Fruit fly (Drosophila melanogaster) whole organism, embryonic: ENCODE results near the gene mRpS26.

Experiments used
- Aef1 ChIP-seq: fragments of 200-800 bp; sonication (Bioruptor generic); IDR thresholded peaks from 3 replicates; pipeline ENCODE4 v1.3.6; 2022; ENCODE audit warnings: missing biosample characterization, missing genetic modification characterization
- Atf3 ChIP-seq: fragments of 200-800 bp; sonication (Bioruptor generic); optimal IDR thresholded peaks from 3 replicates; lab custom pipeline; 2016; ENCODE audit warnings: missing biosample characterization, missing genetic modification characterization
- Bteb2 ChIP-seq: fragments of 200-800 bp; sonication (Bioruptor generic); optimal IDR thresholded peaks from 2 replicates; lab custom pipeline; 2016; ENCODE audit warnings: missing biosample characterization, missing genetic modification characterization
- CG11456 ChIP-seq: fragments of 200-800 bp; sonication (Bioruptor generic); IDR thresholded peaks from 3 replicates; pipeline ENCODE4 v1.3.6; 2022; ENCODE audit warnings: missing biosample characterization, missing genetic modification characterization
- CG13424 ChIP-seq: fragments of 200-800 bp; sonication (Bioruptor generic); optimal IDR thresholded peaks from 2 replicates; lab custom pipeline; 2019; ENCODE audit warnings: missing biosample characterization, mild to moderate bottlenecking, missing genetic modification characterization, moderate library complexity
- CG15011 ChIP-seq: fragments of 200-800 bp; sonication (Bioruptor generic); optimal IDR thresholded peaks from 3 replicates; lab custom pipeline; 2018; ENCODE audit warnings: missing biosample characterization, mild to moderate bottlenecking, missing genetic modification characterization
- CG15514 ChIP-seq: fragments of 200-800 bp; sonication (Bioruptor generic); optimal IDR thresholded peaks from 3 replicates; lab custom pipeline; 2017; ENCODE audit warnings: missing biosample characterization, missing genetic modification characterization, mild to moderate bottlenecking, moderate library complexity, missing genetic modification reagents
- CG17385 ChIP-seq: fragments of 200-800 bp; sonication (Bioruptor generic); optimal IDR thresholded peaks from 3 replicates; lab custom pipeline; 2018; ENCODE audit warnings: missing biosample characterization, mild to moderate bottlenecking, missing genetic modification characterization
- CG18011 ChIP-seq: fragments of 200-800 bp; sonication (Bioruptor generic); optimal IDR thresholded peaks from 2 replicates; lab custom pipeline; 2017; ENCODE audit warnings: missing biosample characterization, missing genetic modification characterization, mild to moderate bottlenecking, moderate library complexity, missing genotype
- CG18262 ChIP-seq: fragments of 200-800 bp; optimal IDR thresholded peaks from 3 replicates; lab custom pipeline; 2019; ENCODE audit warnings: missing biosample characterization, mild to moderate bottlenecking, missing genetic modification characterization, moderate library complexity
- CG2678 ChIP-seq: fragments of 200-800 bp; sonication (Bioruptor generic); optimal IDR thresholded peaks from 3 replicates; lab custom pipeline; 2019; ENCODE audit warnings: missing biosample characterization, mild to moderate bottlenecking, missing genetic modification characterization, moderate library complexity
- CG2889 ChIP-seq: fragments of 200-800 bp; sonication (Bioruptor generic); IDR thresholded peaks from 3 replicates; pipeline ENCODE4 v1.3.6; 2022; ENCODE audit warnings: missing biosample characterization, missing genetic modification characterization
- CG30403 ChIP-seq: fragments of 200-800 bp; sonication (Bioruptor generic); optimal IDR thresholded peaks from 3 replicates; lab custom pipeline; 2016; ENCODE audit warnings: missing biosample characterization, missing genetic modification characterization
- CG30431 ChIP-seq: fragments of 200-800 bp; sonication (Bioruptor generic); optimal IDR thresholded peaks from 2 replicates; lab custom pipeline; 2017; ENCODE audit warnings: missing biosample characterization, missing genetic modification characterization
- CG34422 ChIP-seq: fragments of 200-800 bp; sonication (Bioruptor generic); IDR thresholded peaks from 3 replicates; pipeline ENCODE4 v1.3.6; 2022; ENCODE audit warnings: missing biosample characterization, missing genetic modification characterization
- CG4854 ChIP-seq: fragments of 200-800 bp; sonication (Bioruptor generic); optimal IDR thresholded peaks from 2 replicates; lab custom pipeline; 2016; ENCODE audit warnings: missing biosample characterization, missing genetic modification characterization, inconsistent platforms
- CG5180 ChIP-seq: fragments of 200-800 bp; sonication (Bioruptor generic); optimal IDR thresholded peaks from 3 replicates; lab custom pipeline; 2017; ENCODE audit warnings: missing biosample characterization, missing genetic modification characterization, mild to moderate bottlenecking, moderate library complexity, missing genetic modification reagents
- CG9817 ChIP-seq: fragments of 200-800 bp; sonication (Bioruptor generic); optimal IDR thresholded peaks from 2 replicates; lab custom pipeline; 2018; ENCODE audit warnings: missing biosample characterization, mild to moderate bottlenecking, missing genetic modification characterization, moderate library complexity
- CG9876 ChIP-seq: fragments of 200-800 bp; sonication (Bioruptor generic); optimal IDR thresholded peaks from 2 replicates; lab custom pipeline; 2016; ENCODE audit warnings: missing biosample characterization, missing genetic modification characterization
- Dfd ChIP-seq, 2 experiments: fragments of >200 bp; optimal IDR thresholded peaks; 2 replicates each; lab custom pipeline; 2017; ENCODE audit warnings: missing biosample characterization in 2 of 2, missing genetic modification characterization in 2 of 2
- Dll ChIP-seq: fragments of 200-800 bp; sonication (Bioruptor generic); IDR thresholded peaks from 4 replicates; pipeline ENCODE4 v1.3.6; 2022; ENCODE audit warnings: missing biosample characterization, missing genetic modification characterization; ENCODE audit not compliant: partially characterized antibody
- Doc3 ChIP-seq: fragments of 200-800 bp; sonication (Bioruptor generic); IDR thresholded peaks from 3 replicates; pipeline ENCODE4 v1.3.6; 2022; ENCODE audit warnings: missing biosample characterization, missing genetic modification characterization; ENCODE audit not compliant: partially characterized antibody
- Dp ChIP-seq: fragments of 200-800 bp; sonication (Bioruptor generic); optimal IDR thresholded peaks from 2 replicates; lab custom pipeline; 2018; ENCODE audit warnings: missing biosample characterization, mild to moderate bottlenecking, missing genetic modification characterization, moderate library complexity
- Dref ChIP-seq: fragments of 200-800 bp; sonication (Bioruptor generic); IDR thresholded peaks from 2 replicates; pipeline ENCODE4 v1.3.6; 2022; ENCODE audit warnings: missing biosample characterization, missing genetic modification characterization
- ERR ChIP-seq: fragments of 200-800 bp; sonication (Bioruptor generic); optimal IDR thresholded peaks from 2 replicates; lab custom pipeline; 2016; ENCODE audit warnings: missing biosample characterization, missing genetic modification characterization
- Med ChIP-seq: fragments of 200-800 bp; sonication (Bioruptor generic); peaks from one replicate; lab custom pipeline; 2016; ENCODE audit warnings: missing biosample characterization, missing genetic modification characterization, mild to moderate bottlenecking, inconsistent platforms, moderate library complexity
- Meics ChIP-seq: fragments of 200-800 bp; sonication (Bioruptor generic); optimal IDR thresholded peaks from 2 replicates; lab custom pipeline; 2017; ENCODE audit warnings: missing biosample characterization, mild to moderate bottlenecking, missing genetic modification characterization
- Rx ChIP-seq: fragments of 200-800 bp; sonication (Bioruptor generic); IDR thresholded peaks from 2 replicates; pipeline ENCODE4 v1.3.6; 2022; ENCODE audit warnings: missing biosample characterization, missing genetic modification characterization
- Tbp ChIP-seq: fragments of >200 bp; optimal IDR thresholded peaks from 2 replicates; lab custom pipeline; 2018; ENCODE audit warnings: missing biosample characterization, missing genetic modification characterization
- ab ChIP-seq: fragments of 200-800 bp; sonication (Bioruptor generic); optimal IDR thresholded peaks from 2 replicates; lab custom pipeline; 2016; ENCODE audit warnings: missing biosample characterization, missing genetic modification characterization
- al ChIP-seq: fragments of 200-800 bp; sonication (Bioruptor generic); IDR thresholded peaks from 2 replicates; pipeline ENCODE4 v1.3.6; 2022; ENCODE audit warnings: missing biosample characterization, missing genetic modification characterization
- ap ChIP-seq: fragments of 200-800 bp; sonication (Bioruptor generic); IDR thresholded peaks from 2 replicates; pipeline ENCODE4 v1.3.6; 2022; ENCODE audit warnings: missing biosample characterization, missing genetic modification characterization
- ara ChIP-seq: fragments of 200-800 bp; sonication (Bioruptor generic); IDR thresholded peaks from 2 replicates; pipeline ENCODE4 v1.3.6; 2022; ENCODE audit warnings: missing biosample characterization, missing genetic modification characterization
- bcd ChIP-seq: fragments of 200-800 bp; sonication (Bioruptor generic); optimal IDR thresholded peaks from 2 replicates; lab custom pipeline; 2017; ENCODE audit warnings: missing biosample characterization, mild to moderate bottlenecking, missing genetic modification characterization
- crc ChIP-seq: fragments of 200-800 bp; sonication (Bioruptor generic); optimal IDR thresholded peaks from 2 replicates; lab custom pipeline; 2016; ENCODE audit warnings: missing biosample characterization, missing genetic modification characterization
- crp ChIP-seq, 2 experiments: fragments of 200-800 bp; sonication (Bioruptor generic); optimal IDR thresholded peaks; 2 replicates in 1 of 2; 3 replicates in 1 of 2; lab custom pipeline; 2017; ENCODE audit warnings: missing biosample characterization in 2 of 2, missing genetic modification characterization in 2 of 2, mild to moderate bottlenecking in 1 of 2, moderate library complexity in 1 of 2
- dm ChIP-seq: fragments of 200-800 bp; sonication (Bioruptor generic); optimal IDR thresholded peaks from 3 replicates; lab custom pipeline; 2016; ENCODE audit warnings: missing biosample characterization, missing genetic modification characterization
- dmrt99B ChIP-seq: fragments of 200-800 bp; sonication (Bioruptor generic); optimal IDR thresholded peaks from 2 replicates; lab custom pipeline; 2018; ENCODE audit warnings: missing biosample characterization, mild to moderate bottlenecking, missing genetic modification characterization, moderate library complexity
- fd102C ChIP-seq: fragments of 200-800 bp; sonication (Bioruptor generic); optimal IDR thresholded peaks from 2 replicates; lab custom pipeline; 2018; ENCODE audit warnings: missing biosample characterization, mild to moderate bottlenecking, missing genetic modification characterization, moderate library complexity
- gce ChIP-seq: fragments of 200-800 bp; sonication (Bioruptor generic); IDR thresholded peaks from 3 replicates; pipeline ENCODE4 v1.3.6; 2022; ENCODE audit warnings: missing biosample characterization, missing genetic modification characterization
- gem ChIP-seq: fragments of 200-800 bp; sonication (Bioruptor generic); optimal IDR thresholded peaks from 2 replicates; lab custom pipeline; 2019; ENCODE audit warnings: missing biosample characterization, mild to moderate bottlenecking, missing genetic modification characterization, moderate library complexity
- gfzf ChIP-seq: fragments of 200-800 bp; sonication (Bioruptor generic); optimal IDR thresholded peaks from 2 replicates; lab custom pipeline; 2016; ENCODE audit warnings: missing biosample characterization, mild to moderate bottlenecking, missing genetic modification characterization, moderate library complexity
- gro ChIP-seq: fragments of 200-800 bp; sonication (Bioruptor generic); optimal IDR thresholded peaks from 2 replicates; lab custom pipeline; 2016; ENCODE audit warnings: missing biosample characterization, missing genetic modification characterization
- h ChIP-seq: fragments of >200 bp; optimal IDR thresholded peaks from 2 replicates; lab custom pipeline; 2017
- lbe ChIP-seq: fragments of 200-800 bp; sonication (Bioruptor generic); optimal IDR thresholded peaks from 2 replicates; lab custom pipeline; 2016; ENCODE audit warnings: missing biosample characterization, mild to moderate bottlenecking, missing genetic modification characterization
- lmd ChIP-seq: fragments of 200-800 bp; sonication (Bioruptor generic); IDR thresholded peaks from 2 replicates; pipeline ENCODE4 v1.3.6; 2022; ENCODE audit warnings: missing biosample characterization, missing genetic modification characterization
- mld ChIP-seq: fragments of 200-800 bp; sonication (Bioruptor generic); IDR thresholded peaks from 3 replicates; pipeline ENCODE4 v1.3.6; 2022; ENCODE audit warnings: missing biosample characterization, missing genetic modification characterization; ENCODE audit not compliant: partially characterized antibody
- odd ChIP-seq: fragments of 200-800 bp; sonication (Bioruptor generic); optimal IDR thresholded peaks from 2 replicates; lab custom pipeline; 2017; ENCODE audit warnings: missing biosample characterization, mild to moderate bottlenecking, missing genetic modification characterization
- onecut ChIP-seq: fragments of 200-800 bp; sonication (Bioruptor generic); IDR thresholded peaks from 2 replicates; pipeline ENCODE4 v1.3.6; 2022; ENCODE audit warnings: missing biosample characterization, missing genetic modification characterization
- peb ChIP-seq: fragments of 200-800 bp; sonication (Bioruptor generic); IDR thresholded peaks from 2 replicates; pipeline ENCODE4 v1.3.6; 2022; ENCODE audit warnings: missing biosample characterization, missing genetic modification characterization
- pfk ChIP-seq: fragments of 200-800 bp; sonication (Bioruptor generic); optimal IDR thresholded peaks from 2 replicates; lab custom pipeline; 2018; ENCODE audit warnings: missing biosample characterization, mild to moderate bottlenecking, missing genetic modification characterization, moderate library complexity
- pho ChIP-seq: fragments of 200-800 bp; sonication (Bioruptor generic); optimal IDR thresholded peaks from 2 replicates; lab custom pipeline; 2016; ENCODE audit warnings: missing biosample characterization, missing genetic modification characterization
- z ChIP-seq: fragments of 200-800 bp; sonication (Bioruptor generic); IDR thresholded peaks from 3 replicates; pipeline ENCODE4 v1.3.6; 2022; ENCODE audit warnings: missing biosample characterization, missing genetic modification characterization

mRpS26 gene

dm6 chr3L:18102161-18102565 lies 4.2 kb upstream of the mRpS26 start (continued):
- no peak for TF ChIP-seq pfk (GFP tag; lab: Kevin White, UChicago)
- no peak for TF ChIP-seq crc
- no peak for TF ChIP-seq CG34422 (GFP tag; lab: Robert Waterston, UW)
- no peak for TF ChIP-seq fd102C (GFP tag; lab: Kevin White, UChicago)
- no peak for TF ChIP-seq CG18011 (GFP tag; lab: Kevin White, UChicago)
- no peak for TF ChIP-seq ERR (GFP tag; lab: Kevin White, UChicago)
- peak; percentile 61 for TF ChIP-seq CG2678 (tag; lab: Kevin White, UChicago)
- no peak for TF ChIP-seq CG30431
- no peak for TF ChIP-seq CG9817
- TF ChIP-seq CG30403, result peak; percentile 1
- no peak for TF ChIP-seq CG15514 (GFP tag; lab: Kevin White, UChicago)
- no peak for TF ChIP-seq CG11456 (GFP tag; lab: Robert Waterston, UW)
- TF ChIP-seq dm, result no peak
- TF ChIP-seq CG18262, result peak; percentile 83
- TF ChIP-seq CG17385, result peak; percentile 77
- TF ChIP-seq CG5180 (GFP tag; lab: Kevin White, UChicago), result no peak
- TF ChIP-seq Med (GFP tag; lab: Kevin White, UChicago), result no peak
- no peak for TF ChIP-seq Tbp (GFP tag; lab: Kevin White, UChicago)
- TF ChIP-seq z (GFP tag; lab: Robert Waterston, UW), result no peak
- no peak for TF ChIP-seq Atf3
- no peak for TF ChIP-seq ara (GFP tag; lab: Robert Waterston, UW)
- no peak for TF ChIP-seq gro (GFP tag; lab: Kevin White, UChicago)
- no peak for TF ChIP-seq pho (GFP tag; lab: Kevin White, UChicago)
- TF ChIP-seq Dref, result no peak
- no peak for TF ChIP-seq onecut (GFP tag; lab: Robert Waterston, UW)
- no peak for TF ChIP-seq Doc3 (GFP tag; lab: Robert Waterston, UW)
- TF ChIP-seq h (lab: Kevin White, UChicago), result no peak
- TF ChIP-seq CG2889 (GFP tag; lab: Robert Waterston, UW), result no peak
- TF ChIP-seq odd (GFP tag; lab: Kevin White, UChicago), result no peak
- TF ChIP-seq Dll (GFP tag; lab: Robert Waterston, UW), result no peak
- no peak for TF ChIP-seq gfzf (GFP tag; lab: Kevin White, UChicago)
- no peak for TF ChIP-seq CG15011
- TF ChIP-seq CG9876 (GFP tag; lab: Kevin White, UChicago), result no peak
- TF ChIP-seq crp (GFP tag; optimal IDR thresholded peaks at IDR 0.05; lab: Kevin White, UChicago), result no peak
- TF ChIP-seq Meics (GFP tag; lab: Kevin White, UChicago), result no peak
- no peak for TF ChIP-seq ab (GFP tag; lab: Kevin White, UChicago)
- TF ChIP-seq gem (tag; lab: Kevin White, UChicago), result peak; percentile 77
- TF ChIP-seq CG4854 (GFP tag; lab: Kevin White, UChicago), result no peak
- TF ChIP-seq Rx (GFP tag; lab: Robert Waterston, UW), result no peak
- no peak for TF ChIP-seq gce
- peak; percentile 50 for TF ChIP-seq dmrt99B (tag; lab: Kevin White, UChicago)
- TF ChIP-seq lbe (GFP tag; lab: Kevin White, UChicago), result no peak
- no peak for TF ChIP-seq Dfd (GFP tag; optimal IDR thresholded peaks at IDR 0.05; lab: Kevin White, UChicago)
- no peak for TF ChIP-seq peb
- TF ChIP-seq lmd, result no peak
- no peak for TF ChIP-seq Dp (GFP tag; lab: Kevin White, UChicago)
- TF ChIP-seq bcd (GFP tag; lab: Kevin White, UChicago), result peak; percentile 4
- no peak for TF ChIP-seq ap (GFP tag; lab: Robert Waterston, UW)
- TF ChIP-seq mld (GFP tag; lab: Robert Waterston, UW), result no peak
- no peak for TF ChIP-seq al (GFP tag; lab: Robert Waterston, UW)
- TF ChIP-seq CG13424 (tag; lab: Kevin White, UChicago), result peak; percentile 64
- no peak for TF ChIP-seq Bteb2 (GFP tag; lab: Kevin White, UChicago)
- no peak for TF ChIP-seq Aef1 (GFP tag; lab: Robert Waterston, UW)
